Fruit fly (Drosophila melanogaster): Measurements from ENCODE around the gene Sfp79B.

Sfp79B gene

DNA sequence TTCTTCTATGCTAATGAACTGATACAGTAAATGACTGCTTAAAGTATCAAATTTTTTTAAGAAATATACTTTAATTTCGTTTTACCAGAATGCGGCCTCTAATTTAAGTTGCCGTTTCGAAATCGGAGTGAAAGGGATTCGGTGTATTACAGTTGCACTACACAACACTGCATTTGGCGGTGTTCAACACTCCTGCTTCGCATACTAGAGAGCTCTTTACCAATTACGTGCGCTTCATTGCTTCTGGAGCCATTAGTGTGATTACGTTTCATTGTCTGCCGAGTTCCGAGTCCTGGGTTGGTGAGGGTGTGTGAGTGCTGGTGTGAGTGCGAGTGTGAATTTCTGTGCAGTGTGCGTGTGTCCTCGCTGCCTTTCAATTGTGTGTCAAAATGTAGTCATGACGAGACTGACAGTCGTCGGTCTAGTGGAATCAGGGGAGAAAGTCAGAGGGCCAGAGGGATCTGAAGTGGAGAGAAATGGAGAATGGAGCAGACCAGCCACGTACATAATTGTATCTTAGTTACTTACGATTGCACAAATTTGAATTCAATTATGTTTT, 14.3 kb downstream of the Sfp79B start:
- TF ChIP-seq CG8478 (optimal IDR thresholded peaks at IDR 0.05) (no peak), CTCF (optimal IDR thresholded peaks at IDR 0.05) (no peak)

- TF ChIP-seq CG8478 (optimal IDR thresholded peaks at IDR 0.05) (no peak), CTCF (optimal IDR thresholded peaks at IDR 0.05) (no peak)
These were observed 26.6 kb downstream of the Sfp79B start for dm6 chr3L:22106704-22107103.

DNA sequence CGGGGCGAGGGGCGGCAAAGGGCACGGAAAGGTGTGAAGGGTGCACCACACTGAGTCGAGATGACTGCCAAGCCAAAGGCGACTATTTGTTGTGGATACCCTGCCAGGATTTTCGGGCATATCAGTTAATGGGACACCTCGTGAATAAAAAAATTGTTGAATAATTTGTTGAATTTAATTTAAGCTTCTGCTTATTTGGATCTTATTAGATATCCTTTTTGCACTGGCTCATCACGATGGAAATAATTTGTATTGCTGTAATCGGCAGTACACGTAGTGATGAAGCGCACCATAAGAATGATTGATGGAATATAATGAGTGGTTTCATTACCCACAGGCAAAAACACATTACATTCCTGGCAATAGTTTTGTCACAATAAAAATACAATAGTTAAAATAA, 29.8 kb downstream of the Sfp79B start:
- TF ChIP-seq CG8478 (optimal IDR thresholded peaks at IDR 0.05) (no peak), CTCF (optimal IDR thresholded peaks at IDR 0.05) (no peak)

DNA sequence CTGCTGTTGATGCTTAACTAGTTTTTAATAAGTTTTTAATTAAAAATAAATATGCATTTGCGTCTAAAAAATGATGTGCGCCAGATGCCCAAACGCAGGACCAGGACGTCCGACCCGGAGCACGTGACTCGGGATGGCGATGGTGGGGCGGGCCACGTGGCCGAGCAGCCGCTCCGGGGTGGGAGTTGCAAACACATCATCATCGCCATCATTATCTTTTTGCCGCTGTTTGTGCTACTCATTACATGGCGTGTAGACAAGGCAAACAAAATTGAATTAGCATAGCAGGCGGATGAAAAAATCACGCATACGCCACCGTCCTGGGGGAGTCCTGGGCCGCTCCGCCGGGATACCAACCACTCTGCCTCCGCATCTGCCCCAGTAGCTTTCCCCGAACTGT, 33.1 kb downstream of the Sfp79B start:
- TF ChIP-seq CG8478 (optimal IDR thresholded peaks at IDR 0.05) (no peak), CTCF (optimal IDR thresholded peaks at IDR 0.05) (no peak)

All from S2 (cell line).